Worm (Caenorhabditis elegans) whole organism, L4 larva: Measurements from ENCODE around the gene F11A5.9.

ENCODE experiments used
- aly-2 ChIP-seq: sonication (generic microtip); optimal IDR thresholded peaks from 2 replicates; lab custom pipeline; 2018; ENCODE audit warnings: missing biosample characterization, missing genetic modification characterization
- ces-1 ChIP-seq: fragments of 150-350 bp; sonication (generic microtip); optimal IDR thresholded peaks from 4 replicates; lab custom pipeline; 2014; ENCODE audit warnings: missing biosample characterization, missing genetic modification reagents, missing genetic modification characterization
- daf-12 ChIP-seq: fragments of 150-350 bp; optimal IDR thresholded peaks from 2 replicates; lab custom pipeline; 2014; ENCODE audit warnings: missing biosample characterization, missing genetic modification reagents, missing genetic modification characterization
- hlh-30 ChIP-seq: sonication (generic microtip); optimal IDR thresholded peaks from 2 replicates; lab custom pipeline; 2017; ENCODE audit warnings: antibody characterized with exemption, mild to moderate bottlenecking, missing genetic modification characterization, missing compliant biosample characterization; ENCODE audit not compliant: insufficient read depth
- lin-15B ChIP-seq: fragments of 150-350 bp; sonication (generic microtip); optimal IDR thresholded peaks from 3 replicates; lab custom pipeline; 2014; ENCODE audit warnings: missing biosample characterization, missing genetic modification characterization
- madf-9 ChIP-seq: fragments of 200-800 bp; sonication (Bioruptor generic); conservative IDR thresholded peaks from 2 replicates; pipeline ENCODE4 v1.3.6; 2022; ENCODE audit warnings: missing genetic modification reagents, missing genetic modification characterization, missing compliant biosample characterization
- mep-1 ChIP-seq: fragments of 150-350 bp; sonication (generic microtip); optimal IDR thresholded peaks from 3 replicates; lab custom pipeline; 2014; ENCODE audit warnings: missing biosample characterization, missing genetic modification characterization
- nhr-11 ChIP-seq: fragments of 150-350 bp; optimal IDR thresholded peaks from 2 replicates; lab custom pipeline; 2014; ENCODE audit warnings: missing biosample characterization, missing genetic modification characterization
- nhr-25 ChIP-seq: sonication (generic microtip); optimal IDR thresholded peaks from 2 replicates; lab custom pipeline; 2017; ENCODE audit warnings: missing genetic modification characterization, mild to moderate bottlenecking, missing compliant biosample characterization, antibody characterized with exemption, moderate library complexity, borderline replicate concordance; ENCODE audit not compliant: insufficient read depth
- nhr-28 ChIP-seq: fragments of 150-350 bp; optimal IDR thresholded peaks from 2 replicates; lab custom pipeline; 2014; ENCODE audit warnings: missing biosample characterization, missing genetic modification characterization
- nhr-76 ChIP-seq: fragments of 150-350 bp; optimal IDR thresholded peaks from 2 replicates; lab custom pipeline; 2014; ENCODE audit warnings: missing biosample characterization, missing genetic modification characterization
- unc-62 ChIP-seq, 3 experiments: fragments of 150-350 bp in 1 of 3; sonication (generic microtip); optimal IDR thresholded peaks in 2 of 3; peaks in 1 of 3; 1 replicate in 1 of 3; 2 replicates in 2 of 3; lab custom pipeline; 2014 to 2017; ENCODE audit warnings: missing biosample characterization in 3 of 3, missing genetic modification characterization in 3 of 3, missing genetic modification reagents in 3 of 3, missing genotype in 1 of 3
- zip-11 ChIP-seq: fragments of 200-800 bp; sonication (Bioruptor generic); IDR thresholded peaks from 2 replicates; pipeline ENCODE4 v1.3.6; 2022; ENCODE audit warnings: missing genetic modification characterization, missing compliant biosample characterization
- ztf-11 ChIP-seq: fragments of 150-350 bp; optimal IDR thresholded peaks from 2 replicates; lab custom pipeline; 2014; ENCODE audit warnings: missing biosample characterization, missing genetic modification characterization

DNA sequence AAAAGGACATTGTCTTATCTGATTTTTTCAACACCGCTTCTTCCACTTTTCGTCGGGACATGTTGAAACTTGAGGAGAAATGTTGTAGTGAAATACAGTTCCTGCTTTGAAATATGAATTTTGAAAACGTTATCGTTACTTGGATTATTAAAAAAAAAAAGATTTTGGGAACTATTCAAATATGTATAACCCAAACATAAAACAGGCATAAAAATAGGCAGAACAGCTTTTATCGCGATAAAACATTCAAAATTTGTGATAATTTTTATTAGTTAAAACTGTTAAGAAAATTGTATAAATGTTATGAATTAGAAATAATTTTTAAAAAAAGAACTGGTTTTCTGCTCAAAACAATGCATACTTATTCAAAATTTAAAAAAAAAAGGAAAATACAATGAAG, 41.7 kb downstream of the F11A5.9 start, which contains the start of gene bgnt-1.3:
- TF ChIP-seq hlh-30 (tag; lab: Kevin White, UChicago) = no peak
- TF ChIP-seq zip-11 = no peak
- TF ChIP-seq nhr-11 (tag; lab: Kevin White, UChicago) = no peak
- TF ChIP-seq mep-1 (tag; lab: Kevin White, UChicago) = no peak
- no peak for TF ChIP-seq daf-12
- TF ChIP-seq nhr-76 = no peak
- no peak for TF ChIP-seq madf-9
- no peak for TF ChIP-seq nhr-28 (tag; lab: Kevin White, UChicago)
- TF ChIP-seq unc-62 (GFP tag; optimal IDR thresholded peaks at IDR 0.05 in 1 of 2; lab: Kevin White, UChicago) = no peak
- no peak for TF ChIP-seq unc-62 (tag; optimal IDR thresholded peaks at IDR 0.05; lab: Kevin White, UChicago)
- TF ChIP-seq nhr-25 (tag; lab: Kevin White, UChicago) = no peak
- TF ChIP-seq aly-2 (tag; lab: Kevin White, UChicago) = no peak
- TF ChIP-seq ztf-11 (tag; lab: Kevin White, UChicago) = no peak
- no peak for TF ChIP-seq ces-1 (GFP tag; lab: Kevin White, UChicago)
- no peak for TF ChIP-seq lin-15B
